Worm (Caenorhabditis elegans) whole organism, L3 larva: Measurements from ENCODE around the gene dhs-9.

Source experiments
- R02D3.7 ChIP-seq: fragments of 150-350 bp; optimal IDR thresholded peaks from 2 replicates; lab custom pipeline; 2014; ENCODE audit warnings: missing biosample characterization, missing genetic modification characterization
- nhr-23 ChIP-seq: fragments of 150-350 bp; optimal IDR thresholded peaks from 2 replicates; lab custom pipeline; 2014; ENCODE audit warnings: missing biosample characterization, missing genetic modification reagents, missing genetic modification characterization
- nhr-28 ChIP-seq: fragments of 150-350 bp; optimal IDR thresholded peaks from 2 replicates; lab custom pipeline; 2014; ENCODE audit warnings: missing biosample characterization, missing genetic modification characterization
- unc-62 ChIP-seq: fragments of 150-350 bp; sonication (generic microtip); optimal IDR thresholded peaks from 4 replicates; lab custom pipeline; 2014; ENCODE audit warnings: missing biosample characterization, missing genetic modification reagents, missing genetic modification characterization
- zag-1 ChIP-seq: fragments of 150-350 bp; optimal IDR thresholded peaks from 2 replicates; lab custom pipeline; 2014; ENCODE audit warnings: missing biosample characterization, missing genetic modification characterization
- ztf-11 ChIP-seq: fragments of 150-350 bp; optimal IDR thresholded peaks from 2 replicates; lab custom pipeline; 2014; ENCODE audit warnings: missing biosample characterization, missing genetic modification characterization

- TF ChIP-seq R02D3.7 (tag; lab: Kevin White, UChicago) (no peak), zag-1 (no peak), ztf-11 (tag; lab: Kevin White, UChicago) (no peak), unc-62 (no peak), nhr-23 (no peak), nhr-28 (tag; lab: Kevin White, UChicago) (no peak)
Observed at ce11 chrIII:5406314-5406713, 38.5 kb upstream of the dhs-9 start.
